Worm (Caenorhabditis elegans) whole organism, young adult: ENCODE data around the gene cest-17.

ENCODE experiments used
- B0336.3 ChIP-seq: fragments of 200-800 bp; sonication (Bioruptor generic); IDR thresholded peaks from 2 replicates; pipeline ENCODE4 v1.3.6; 2022; ENCODE audit warnings: missing genetic modification characterization, missing compliant biosample characterization
- D2030.7 ChIP-seq: fragments of 200-800 bp; sonication (Bioruptor generic); IDR thresholded peaks from 2 replicates; pipeline ENCODE4 v1.3.6; 2022; ENCODE audit warnings: missing genetic modification reagents, missing genetic modification characterization, missing compliant biosample characterization
- F22D6.2 ChIP-seq: sonication (generic microtip); optimal IDR thresholded peaks from 2 replicates; lab custom pipeline; 2016; ENCODE audit warnings: mild to moderate bottlenecking, missing genetic modification characterization, missing compliant biosample characterization
- F23B12.7 ChIP-seq: sonication (generic microtip); optimal IDR thresholded peaks from 2 replicates; lab custom pipeline; 2017; ENCODE audit warnings: missing genetic modification characterization, mild to moderate bottlenecking, missing compliant biosample characterization, antibody characterized with exemption, moderate library complexity; ENCODE audit not compliant: insufficient read depth
- F52B5.7 ChIP-seq: sonication (generic microtip); optimal IDR thresholded peaks from 2 replicates; lab custom pipeline; 2016; ENCODE audit warnings: mild to moderate bottlenecking, missing genetic modification characterization, missing compliant biosample characterization
- K11D2.4 ChIP-seq: fragments of 200-800 bp; sonication (Bioruptor generic); IDR thresholded peaks from 2 replicates; pipeline ENCODE4 v1.3.6; 2022; ENCODE audit warnings: missing genetic modification reagents, missing genetic modification characterization, missing compliant biosample characterization
- akir-1 ChIP-seq: fragments of 200-800 bp; sonication (Bioruptor generic); optimal IDR thresholded peaks from 2 replicates; lab custom pipeline; 2018; ENCODE audit warnings: mild to moderate bottlenecking, missing genetic modification characterization, moderate library complexity, missing compliant biosample characterization
- ama-1 ChIP-seq, 3 experiments: fragments of 150-350 bp in 1 of 3; sonication (generic microtip) in 2 of 3; optimal IDR thresholded peaks; 2 replicates each; lab custom pipeline; 2014 to 2018; ENCODE audit warnings: missing biosample characterization in 2 of 3, missing genetic modification characterization in 2 of 3, missing genetic modification reagents in 2 of 3
- attf-3 ChIP-seq: fragments of 200-800 bp; sonication (Bioruptor generic); conservative IDR thresholded peaks from 2 replicates; pipeline ENCODE4 v1.3.6; 2022; ENCODE audit warnings: missing genetic modification reagents, missing genetic modification characterization, missing compliant biosample characterization
- attf-6 ChIP-seq: fragments of 200-800 bp; sonication (Bioruptor generic); IDR thresholded peaks from 2 replicates; pipeline ENCODE4 v1.3.6; 2022; ENCODE audit warnings: missing genetic modification reagents, missing genetic modification characterization, missing compliant biosample characterization
- cebp-1 ChIP-seq, 2 experiments: fragments of 200-800 bp in 1 of 2; sonication (Bioruptor generic) in 1 of 2; sonication (generic microtip) in 1 of 2; IDR thresholded peaks in 1 of 2; optimal IDR thresholded peaks in 1 of 2; 2 replicates each; pipeline versions ENCODE4 v1.3.6 to Lab custom; 2017 to 2022; ENCODE audit warnings: missing compliant biosample characterization in 2 of 2, missing genetic modification characterization in 2 of 2, mild to moderate bottlenecking in 1 of 2, missing genetic modification reagents in 1 of 2, moderate library complexity in 1 of 2
- ceh-100 ChIP-seq: fragments of 200-800 bp; sonication (Bioruptor generic); IDR thresholded peaks from 2 replicates; pipeline ENCODE4 v1.3.6; 2022; ENCODE audit warnings: missing genetic modification reagents, missing genetic modification characterization, missing compliant biosample characterization
- dpl-1 ChIP-seq: fragments of 150-350 bp; optimal IDR thresholded peaks from 2 replicates; lab custom pipeline; 2014; ENCODE audit warnings: missing biosample characterization, missing genetic modification reagents, missing genetic modification characterization
- efl-1 ChIP-seq: fragments of 150-350 bp; optimal IDR thresholded peaks from 2 replicates; lab custom pipeline; 2014; ENCODE audit warnings: missing biosample characterization, missing genetic modification reagents, missing genetic modification characterization
- ekl-4 ChIP-seq: fragments of 200-800 bp; sonication (Bioruptor generic); IDR thresholded peaks from 2 replicates; pipeline ENCODE4 v1.3.6; 2022; ENCODE audit warnings: missing genetic modification reagents, missing genetic modification characterization, missing compliant biosample characterization
- ets-4 ChIP-seq: fragments of 200-800 bp; sonication (Bioruptor generic); optimal IDR thresholded peaks from 2 replicates; lab custom pipeline; 2018; ENCODE audit warnings: mild to moderate bottlenecking, missing genetic modification characterization, missing compliant biosample characterization
- hlh-12 ChIP-seq: sonication (generic microtip); optimal IDR thresholded peaks from 2 replicates; lab custom pipeline; 2016; ENCODE audit warnings: missing genetic modification characterization, missing compliant biosample characterization
- hlh-26 ChIP-seq: fragments of 200-800 bp; sonication (Bioruptor generic); conservative IDR thresholded peaks from 2 replicates; pipeline ENCODE4 v1.3.6; 2022; ENCODE audit warnings: missing genetic modification reagents, missing genetic modification characterization, missing compliant biosample characterization
- hmg-1.2 ChIP-seq: fragments of 200-800 bp; sonication (Bioruptor generic); IDR thresholded peaks from 2 replicates; pipeline ENCODE4 v1.3.6; 2022; ENCODE audit warnings: missing genetic modification reagents, missing genetic modification characterization, missing compliant biosample characterization
- hsf-1 ChIP-seq: fragments of 200-800 bp; sonication (Bioruptor generic); IDR thresholded peaks from 2 replicates; pipeline ENCODE4 v1.3.6; 2022; ENCODE audit warnings: missing genetic modification reagents, missing genetic modification characterization, missing compliant biosample characterization
- lin-35 ChIP-seq, 3 experiments: fragments of 150-350 bp in 2 of 3; sonication (generic microtip) in 1 of 3; optimal IDR thresholded peaks; 2 replicates each; lab custom pipeline; 2014 to 2018; ENCODE audit warnings: missing biosample characterization in 3 of 3, missing genetic modification characterization in 3 of 3, missing genetic modification reagents in 3 of 3
- lin-54 ChIP-seq: fragments of 200-800 bp; sonication (Bioruptor generic); optimal IDR thresholded peaks from 2 replicates; lab custom pipeline; 2018; ENCODE audit warnings: mild to moderate bottlenecking, missing genetic modification characterization, missing compliant biosample characterization
- lsl-1 ChIP-seq: fragments of 200-800 bp; sonication (Bioruptor generic); optimal IDR thresholded peaks from 2 replicates; lab custom pipeline; 2018; ENCODE audit warnings: mild to moderate bottlenecking, missing genetic modification characterization, moderate library complexity, missing compliant biosample characterization
- madf-10 ChIP-seq: sonication (generic microtip); optimal IDR thresholded peaks from 2 replicates; lab custom pipeline; 2016; ENCODE audit warnings: mild to moderate bottlenecking, missing genetic modification characterization, missing compliant biosample characterization
- madf-8 ChIP-seq: fragments of 200-800 bp; sonication (Bioruptor generic); conservative IDR thresholded peaks from 2 replicates; pipeline ENCODE4 v1.3.6; 2022; ENCODE audit warnings: missing genetic modification reagents, missing genetic modification characterization, missing compliant biosample characterization
- mcd-1 ChIP-seq: fragments of 200-800 bp; sonication (Bioruptor generic); IDR thresholded peaks from 2 replicates; pipeline ENCODE4 v1.3.6; 2022; ENCODE audit warnings: missing genetic modification reagents, missing genetic modification characterization, missing compliant biosample characterization
- nfyb-1 ChIP-seq: fragments of 200-800 bp; sonication (Bioruptor generic); IDR thresholded peaks from 2 replicates; pipeline ENCODE4 v1.3.6; 2022; ENCODE audit warnings: missing genetic modification reagents, missing genetic modification characterization, missing compliant biosample characterization
- nhr-80 ChIP-seq: sonication (generic microtip); optimal IDR thresholded peaks from 2 replicates; lab custom pipeline; 2016; ENCODE audit warnings: missing genetic modification characterization, missing compliant biosample characterization
- nhr-90 ChIP-seq: sonication (generic microtip); optimal IDR thresholded peaks from 2 replicates; lab custom pipeline; 2016; ENCODE audit warnings: missing genotype, mild to moderate bottlenecking, missing genetic modification characterization, missing compliant biosample characterization
- pbrm-1 ChIP-seq: fragments of 200-800 bp; sonication (Bioruptor generic); IDR thresholded peaks from 2 replicates; pipeline ENCODE4 v1.3.6; 2022; ENCODE audit warnings: missing genetic modification reagents, missing genetic modification characterization, missing compliant biosample characterization
- rec-8 ChIP-seq, 2 experiments: sonication (generic microtip); optimal IDR thresholded peaks; 2 replicates each; lab custom pipeline; 2016; ENCODE audit warnings: mild to moderate bottlenecking in 2 of 2, missing genetic modification characterization in 2 of 2, missing genetic modification reagents in 2 of 2, missing genotype in 2 of 2, missing biosample characterization in 1 of 2, missing compliant biosample characterization in 1 of 2, moderate library complexity in 1 of 2
- snpc-1.1 ChIP-seq: sonication (generic microtip); optimal IDR thresholded peaks from 2 replicates; lab custom pipeline; 2017; ENCODE audit warnings: missing genetic modification characterization, mild to moderate bottlenecking, missing compliant biosample characterization, antibody characterized with exemption, moderate library complexity, missing genotype, missing genetic modification reagents; ENCODE audit not compliant: insufficient read depth
- snpc-3.4 ChIP-seq: sonication (generic microtip); optimal IDR thresholded peaks from 2 replicates; lab custom pipeline; 2017; ENCODE audit warnings: missing genetic modification characterization, mild to moderate bottlenecking, missing compliant biosample characterization, antibody characterized with exemption, moderate library complexity, missing genotype, missing genetic modification reagents
- somi-1 ChIP-seq: fragments of 200-800 bp; sonication (Bioruptor generic); optimal IDR thresholded peaks from 2 replicates; lab custom pipeline; 2018; ENCODE audit warnings: mild to moderate bottlenecking, missing genetic modification characterization, missing compliant biosample characterization
- tbx-9 ChIP-seq: sonication (generic microtip); optimal IDR thresholded peaks from 2 replicates; lab custom pipeline; 2016; ENCODE audit warnings: borderline replicate concordance, missing genetic modification characterization, inconsistent platforms, missing compliant biosample characterization
- zim-3 ChIP-seq: sonication (generic microtip); optimal IDR thresholded peaks from 2 replicates; lab custom pipeline; 2017; ENCODE audit warnings: mild to moderate bottlenecking, missing genetic modification characterization, moderate library complexity, missing compliant biosample characterization
- ztf-22 ChIP-seq: fragments of 200-800 bp; sonication (Bioruptor generic); optimal IDR thresholded peaks from 2 replicates; lab custom pipeline; 2018; ENCODE audit warnings: mild to moderate bottlenecking, missing genetic modification characterization, moderate library complexity, missing compliant biosample characterization
- ztf-25 ChIP-seq: fragments of 200-800 bp; sonication (Bioruptor generic); IDR thresholded peaks from 2 replicates; pipeline ENCODE4 v1.3.6; 2022; ENCODE audit warnings: missing genetic modification reagents, missing genetic modification characterization, missing compliant biosample characterization
- ztf-3 ChIP-seq: fragments of 200-800 bp; sonication (Bioruptor generic); optimal IDR thresholded peaks from 2 replicates; lab custom pipeline; 2018; ENCODE audit warnings: mild to moderate bottlenecking, missing genetic modification characterization, missing compliant biosample characterization

Gene cest-17

DNA sequence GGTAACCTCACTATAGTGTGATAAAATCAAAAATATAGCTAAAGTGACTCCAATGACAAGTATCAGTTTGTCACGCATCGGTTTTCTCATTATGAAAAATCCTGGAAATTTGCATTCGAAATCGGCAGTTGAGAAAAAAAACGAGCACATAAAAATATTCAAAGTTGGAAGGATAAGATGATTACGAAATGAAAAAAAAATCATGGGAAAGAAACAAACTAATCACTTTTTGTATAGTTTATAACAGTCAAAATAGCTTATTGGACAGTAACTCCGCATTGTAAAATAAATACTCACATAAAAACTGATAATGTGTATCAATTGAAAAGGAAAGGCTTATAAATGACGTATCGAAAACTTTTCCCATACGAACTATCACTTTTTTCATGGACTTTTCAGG lies 39.7 kb downstream of the cest-17 start, which contains the start of gene C16D9.4:
TSS of gene C16D9.4 (minus strand) at position 101 of the 400 bp plus-strand sequence.
- TF ChIP-seq hlh-12 (tag; lab: Kevin White, UChicago): no peak
- no peak for TF ChIP-seq zim-3
- TF ChIP-seq ets-4: no peak
- TF ChIP-seq somi-1 (GFP tag; lab: Kevin White, UChicago): no peak
- no peak for TF ChIP-seq efl-1
- no peak for TF ChIP-seq dpl-1 (GFP tag; lab: Kevin White, UChicago)
- no peak for TF ChIP-seq snpc-1.1 (tag; lab: Kevin White, UChicago)
- no peak for TF ChIP-seq mcd-1

DNA sequence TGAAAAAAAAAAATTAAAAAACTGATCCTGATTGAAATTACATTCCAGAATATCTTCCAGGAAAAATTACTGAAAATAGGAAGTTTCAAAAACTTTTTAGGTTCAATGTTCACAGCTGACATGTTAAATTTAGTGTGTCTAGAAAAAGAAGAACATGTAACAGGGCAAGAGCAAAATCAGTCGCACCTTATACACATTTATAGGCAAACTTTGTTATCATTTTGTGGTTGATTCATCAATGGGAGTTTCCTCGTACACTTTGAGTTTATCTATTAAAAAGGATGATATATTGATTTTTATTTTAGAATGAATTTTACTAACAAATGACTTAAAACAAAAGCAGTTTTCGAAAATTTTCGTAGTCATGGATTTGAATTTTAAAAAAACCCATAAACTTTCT lies 40.1 kb downstream of the cest-17 start:
- TF ChIP-seq madf-10: no peak
- TF ChIP-seq nhr-80: peak; percentile 42

- TF ChIP-seq lsl-1 (GFP tag; lab: Kevin White, UChicago) (no peak), rec-8 (tag; optimal IDR thresholded peaks at IDR 0.05; lab: Kevin White, UChicago) (no peak), ama-1 (optimal IDR thresholded peaks at IDR 0.05; lab: Kevin White, UChicago) (no peak), ama-1 (GFP tag; optimal IDR thresholded peaks at IDR 0.05; lab: Kevin White, UChicago) (no peak), nhr-90 (tag; lab: Kevin White, UChicago) (no peak), madf-10 (no peak), cebp-1 (GFP tag; IDR thresholded peaks at IDR 0.05; lab: Robert Waterston, UW) (no peak), cebp-1 (tag; optimal IDR thresholded peaks at IDR 0.05; lab: Kevin White, UChicago) (no peak), hsf-1 (GFP tag; lab: Robert Waterston, UW) (no peak), ceh-100 (GFP tag; lab: Robert Waterston, UW) (no peak)
These were observed 42.3 kb downstream of the cest-17 start, which contains the start of gene C16D9.5 for ce11 chrV:8245457-8245856. TSS of gene C16D9.5 (minus strand) at chrV:8245557.

DNA sequence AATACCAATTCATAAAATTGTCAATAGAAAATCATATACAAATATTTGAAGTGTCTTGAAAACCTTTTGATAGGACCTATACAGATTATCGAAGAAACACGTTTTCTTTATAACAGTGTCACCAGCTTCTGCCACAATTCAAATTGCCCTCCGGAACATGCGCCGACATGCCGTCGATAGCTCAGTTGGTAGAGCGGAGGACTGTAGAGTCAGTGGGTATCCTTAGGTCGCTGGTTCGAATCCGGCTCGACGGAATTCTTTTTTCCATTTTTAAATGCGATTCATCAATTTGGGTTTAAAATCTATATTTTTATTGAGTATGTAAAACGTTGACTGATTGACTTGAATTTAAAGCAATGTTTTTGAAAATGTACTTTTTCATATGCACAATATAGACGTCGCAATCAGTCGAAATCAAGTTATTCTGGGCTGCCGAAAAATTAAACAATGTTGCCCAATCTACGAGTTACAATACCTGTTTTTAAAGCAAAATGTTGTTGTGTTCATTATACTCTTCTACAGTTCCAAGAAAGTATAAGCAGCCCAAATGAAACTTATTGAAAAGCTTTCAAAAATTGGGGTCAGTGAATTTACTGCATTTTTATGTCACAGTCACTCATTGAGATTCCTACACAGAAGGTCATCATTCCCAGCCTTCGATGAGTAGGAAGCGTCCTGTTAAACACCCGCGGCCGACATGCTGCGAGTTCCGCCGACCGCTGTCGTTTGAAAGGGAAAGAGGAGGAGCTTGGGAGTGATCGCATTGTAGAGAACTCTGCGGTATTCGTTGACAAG lies 44.4 kb downstream of the cest-17 start:
- no peak for TF ChIP-seq F52B5.7 (tag; lab: Kevin White, UChicago)
- peak; percentile 60; the same call in 1 of the 2 replicates for TF ChIP-seq ceh-100 (GFP tag; lab: Robert Waterston, UW)
- peak; percentile 84 for TF ChIP-seq B0336.3 (GFP tag; lab: Robert Waterston, UW)
- TF ChIP-seq snpc-3.4 (tag; lab: Kevin White, UChicago): peak; percentile 97
- no peak for TF ChIP-seq hlh-26
- TF ChIP-seq lin-54 (GFP tag; lab: Kevin White, UChicago): no peak
- TF ChIP-seq ets-4: no peak
- TF ChIP-seq hmg-1.2 (GFP tag; lab: Robert Waterston, UW): peak; percentile 90
- no peak for TF ChIP-seq dpl-1 (GFP tag; lab: Kevin White, UChicago)
- TF ChIP-seq lin-35 (GFP tag; optimal IDR thresholded peaks at IDR 0.05; lab: Kevin White, UChicago): peak in 2 of 3 experiments; percentile 42 to 47
- peak; percentile 75 for TF ChIP-seq mcd-1
- no peak for TF ChIP-seq F22D6.2 (tag; lab: Kevin White, UChicago)
- no peak for TF ChIP-seq K11D2.4 (GFP tag; lab: Robert Waterston, UW)
- peak; percentile 86 for TF ChIP-seq F23B12.7
- TF ChIP-seq attf-6: peak; percentile 94
- TF ChIP-seq madf-8 (GFP tag; lab: Robert Waterston, UW): peak; percentile 53
- TF ChIP-seq ztf-3 (GFP tag; lab: Kevin White, UChicago): peak; percentile 46
- TF ChIP-seq pbrm-1: peak; percentile 98
- TF ChIP-seq nfyb-1: peak; percentile 64; the same call in 1 of the 2 replicates
- no peak for TF ChIP-seq ztf-25 (GFP tag; lab: Robert Waterston, UW)
- TF ChIP-seq akir-1 (GFP tag; lab: Kevin White, UChicago): no peak
- TF ChIP-seq ekl-4 (GFP tag; lab: Robert Waterston, UW): peak; percentile 80
- peak; percentile 96 for TF ChIP-seq D2030.7 (GFP tag; lab: Robert Waterston, UW)
- TF ChIP-seq tbx-9 (tag; lab: Kevin White, UChicago): no peak
- TF ChIP-seq ama-1 (optimal IDR thresholded peaks at IDR 0.05; lab: Kevin White, UChicago): peak; percentile 94
- TF ChIP-seq ama-1 (GFP tag; optimal IDR thresholded peaks at IDR 0.05; lab: Kevin White, UChicago): peak in 1 of 2 experiments; percentile 72
- TF ChIP-seq somi-1 (GFP tag; lab: Kevin White, UChicago): peak; percentile 11
- 0 out of 2 replicates have a peak, but pooled peaks have one; percentile 31 for TF ChIP-seq attf-3 (GFP tag; lab: Robert Waterston, UW)
- no peak for TF ChIP-seq ztf-22 (GFP tag; lab: Kevin White, UChicago)
